Worm (Caenorhabditis elegans) whole organism, L4/young adult: ENCODE data around the gene E02H4.6.
A peak's percentile ranks its signal among the peaks of the same experiment; 100 is the strongest.

ENCODE experiments used
- W03F9.2 ChIP-seq: fragments of 150-350 bp; optimal IDR thresholded peaks from 2 replicates; lab custom pipeline; 2014; ENCODE audit warnings: missing biosample characterization, missing genetic modification characterization
- dao-5 ChIP-seq: sonication (generic microtip); optimal IDR thresholded peaks from 2 replicates; lab custom pipeline; 2016; ENCODE audit warnings: missing genotype, missing genetic modification characterization, moderate library complexity, missing compliant biosample characterization
- him-1 ChIP-seq: sonication (generic microtip); optimal IDR thresholded peaks from 2 replicates; lab custom pipeline; 2016; ENCODE audit warnings: missing genotype, missing genetic modification reagents, missing genetic modification characterization, missing compliant biosample characterization

DNA sequence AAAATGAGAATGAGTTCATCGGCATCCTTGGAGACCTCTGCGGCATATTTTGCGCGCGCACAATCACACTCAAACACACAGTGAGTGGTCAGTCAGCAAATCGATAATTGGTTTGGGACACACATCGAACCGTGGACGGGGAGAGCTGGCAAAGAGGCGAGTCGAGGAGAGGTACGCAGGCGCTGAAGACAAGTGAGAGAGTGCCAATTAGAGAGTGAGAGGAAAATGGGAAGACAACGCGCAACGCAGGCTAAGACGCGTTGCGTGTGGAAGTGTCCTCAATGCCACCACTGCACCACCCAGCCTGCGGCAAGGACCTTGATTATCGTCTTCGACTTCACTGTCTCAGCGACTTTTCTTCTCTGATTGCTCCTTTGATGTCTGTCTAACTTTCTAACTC is 45.3 kb upstream of the E02H4.6 start:
- TF ChIP-seq him-1 (tag; lab: Kevin White, UChicago) (peak; percentile 48), dao-5 (no peak), W03F9.2 (tag; lab: Kevin White, UChicago) (no peak)
